Worm (Caenorhabditis elegans) whole organism, L4 larva: ENCODE measurements around the gene thn-1.
A peak's percentile ranks its signal among the peaks of the same experiment; 100 is the strongest.

Experiments
- D1046.2 ChIP-seq: fragments of 200-800 bp; sonication (Bioruptor generic); IDR thresholded peaks from 2 replicates; pipeline ENCODE4 v1.3.6; 2022; ENCODE audit warnings: missing genetic modification characterization, missing compliant biosample characterization
- F37D6.2 ChIP-seq: sonication (generic microtip); optimal IDR thresholded peaks from 2 replicates; lab custom pipeline; 2016; ENCODE audit warnings: mild to moderate bottlenecking, missing genetic modification characterization, missing compliant biosample characterization
- F49E8.2 ChIP-seq: sonication (generic microtip); optimal IDR thresholded peaks from 2 replicates; lab custom pipeline; 2016; ENCODE audit warnings: missing compliant biosample characterization, mild to moderate bottlenecking, missing genetic modification characterization, borderline replicate concordance
- Y5F2A.4 ChIP-seq: fragments of 200-800 bp; sonication (Bioruptor generic); optimal IDR thresholded peaks from 2 replicates; lab custom pipeline; 2018; ENCODE audit warnings: mild to moderate bottlenecking, missing genetic modification characterization, missing compliant biosample characterization
- Y75B8A.6 ChIP-seq: fragments of 200-800 bp; sonication (Bioruptor generic); IDR thresholded peaks from 2 replicates; pipeline ENCODE4 v1.3.6; 2022; ENCODE audit warnings: missing genetic modification reagents, missing genetic modification characterization, missing compliant biosample characterization
- ZK337.2 ChIP-seq: fragments of 200-800 bp; sonication (Bioruptor generic); IDR thresholded peaks from 2 replicates; pipeline ENCODE4 v1.3.6; 2022; ENCODE audit warnings: missing genetic modification reagents, missing genetic modification characterization, missing compliant biosample characterization
- aha-1 ChIP-seq: fragments of 150-350 bp; peaks from one replicate; lab custom pipeline; 2014; ENCODE audit warnings: missing biosample characterization, missing genetic modification characterization
- arid-1 ChIP-seq: fragments of 200-800 bp; sonication (Bioruptor generic); conservative IDR thresholded peaks from 2 replicates; pipeline ENCODE4 v1.3.6; 2022; ENCODE audit warnings: missing genetic modification reagents, missing genetic modification characterization, missing compliant biosample characterization
- attf-4 ChIP-seq: sonication (generic microtip); optimal IDR thresholded peaks from 3 replicates; lab custom pipeline; 2017; ENCODE audit warnings: missing biosample characterization, missing genetic modification characterization
- ceh-28 ChIP-seq: fragments of 150-350 bp; optimal IDR thresholded peaks from 2 replicates; lab custom pipeline; 2014; ENCODE audit warnings: missing biosample characterization, missing genetic modification reagents, missing genetic modification characterization
- ceh-62 ChIP-seq: sonication (generic microtip); optimal IDR thresholded peaks from 2 replicates; lab custom pipeline; 2017; ENCODE audit warnings: missing biosample characterization, missing genetic modification characterization
- cey-2 ChIP-seq: sonication (generic microtip); optimal IDR thresholded peaks from 3 replicates; lab custom pipeline; 2017; ENCODE audit warnings: missing genetic modification characterization, mild to moderate bottlenecking, missing compliant biosample characterization, antibody characterized with exemption, borderline replicate concordance; ENCODE audit not compliant: insufficient read depth
- ctbp-1 ChIP-seq: fragments of 200-800 bp; sonication (Bioruptor generic); IDR thresholded peaks from 2 replicates; pipeline ENCODE4 v1.3.6; 2022; ENCODE audit warnings: missing genetic modification reagents, missing genetic modification characterization, missing compliant biosample characterization
- daf-12 ChIP-seq: fragments of 150-350 bp; optimal IDR thresholded peaks from 2 replicates; lab custom pipeline; 2014; ENCODE audit warnings: missing biosample characterization, missing genetic modification reagents, missing genetic modification characterization
- daf-16 ChIP-seq, 3 experiments: sonication (generic microtip); optimal IDR thresholded peaks; 2 replicates each; lab custom pipeline; 2016 to 2017; ENCODE audit warnings: missing genetic modification characterization in 3 of 3, missing genetic modification reagents in 3 of 3, mild to moderate bottlenecking in 2 of 3, missing compliant biosample characterization in 2 of 3, missing biosample characterization in 1 of 3, moderate library complexity in 1 of 3
- dmd-8 ChIP-seq: fragments of 200-800 bp; sonication (Bioruptor generic); IDR thresholded peaks from 2 replicates; pipeline ENCODE4 v1.3.6; 2022; ENCODE audit warnings: missing genetic modification characterization, missing compliant biosample characterization
- duxl-1 ChIP-seq: sonication (generic microtip); optimal IDR thresholded peaks from 2 replicates; lab custom pipeline; 2016; ENCODE audit warnings: mild to moderate bottlenecking, missing genetic modification characterization, moderate library complexity, missing compliant biosample characterization; ENCODE audit not compliant: poor library complexity
- dve-1 ChIP-seq: sonication (generic microtip); optimal IDR thresholded peaks from 2 replicates; lab custom pipeline; 2017; ENCODE audit warnings: antibody characterized with exemption, mild to moderate bottlenecking, missing genetic modification characterization, missing compliant biosample characterization; ENCODE audit not compliant: insufficient read depth
- egl-43 ChIP-seq: fragments of 200-800 bp; sonication (Bioruptor generic); IDR thresholded peaks from 2 replicates; pipeline ENCODE4 v1.3.6; 2022; ENCODE audit warnings: missing genetic modification reagents, missing genetic modification characterization, missing compliant biosample characterization
- fkh-10 ChIP-seq: fragments of 150-350 bp; optimal IDR thresholded peaks from 2 replicates; lab custom pipeline; 2014; ENCODE audit warnings: missing biosample characterization, missing genetic modification reagents, missing genetic modification characterization
- fos-1 ChIP-seq: fragments of 150-350 bp; optimal IDR thresholded peaks from 2 replicates; lab custom pipeline; 2014; ENCODE audit warnings: missing biosample characterization, missing genetic modification characterization
- hif-1 ChIP-seq, 2 experiments: sonication (generic microtip); optimal IDR thresholded peaks; 2 replicates each; lab custom pipeline; 2016 to 2017; ENCODE audit warnings: missing compliant biosample characterization in 2 of 2, missing genetic modification characterization in 2 of 2, missing genetic modification reagents in 2 of 2, missing genotype in 2 of 2, mild to moderate bottlenecking in 1 of 2
- hmg-1.1 ChIP-seq: fragments of 200-800 bp; sonication (Bioruptor generic); IDR thresholded peaks from 2 replicates; pipeline ENCODE4 v1.3.6; 2022; ENCODE audit warnings: missing genetic modification reagents, missing genetic modification characterization, missing compliant biosample characterization
- jun-1 ChIP-seq: fragments of 150-350 bp; optimal IDR thresholded peaks from 2 replicates; lab custom pipeline; 2014; ENCODE audit warnings: missing biosample characterization, missing genetic modification reagents, missing genetic modification characterization
- lin-15B ChIP-seq: fragments of 150-350 bp; sonication (generic microtip); optimal IDR thresholded peaks from 3 replicates; lab custom pipeline; 2014; ENCODE audit warnings: missing biosample characterization, missing genetic modification characterization
- lin-29 ChIP-seq: fragments of 200-800 bp; sonication (Bioruptor generic); IDR thresholded peaks from 2 replicates; pipeline ENCODE4 v1.3.6; 2022; ENCODE audit warnings: missing genetic modification reagents, missing genetic modification characterization, missing compliant biosample characterization
- lin-38 ChIP-seq: fragments of 200-800 bp; sonication (Bioruptor generic); IDR thresholded peaks from 2 replicates; pipeline ENCODE4 v1.3.6; 2022; ENCODE audit warnings: missing genetic modification reagents, missing genetic modification characterization, missing compliant biosample characterization
- lin-39 ChIP-seq: fragments of 150-350 bp; optimal IDR thresholded peaks from 2 replicates; lab custom pipeline; 2014; ENCODE audit warnings: missing biosample characterization, missing genetic modification reagents, missing genetic modification characterization
- lir-3 ChIP-seq: sonication (generic microtip); optimal IDR thresholded peaks from 2 replicates; lab custom pipeline; 2016; ENCODE audit warnings: mild to moderate bottlenecking, missing genetic modification characterization, missing compliant biosample characterization
- lsy-2 ChIP-seq, 2 experiments: fragments of 150-350 bp in 1 of 2; sonication (generic microtip) in 1 of 2; optimal IDR thresholded peaks; 2 replicates each; lab custom pipeline; 2014 to 2017; ENCODE audit warnings: missing biosample characterization in 2 of 2, missing genetic modification characterization in 2 of 2
- madf-9 ChIP-seq: fragments of 200-800 bp; sonication (Bioruptor generic); conservative IDR thresholded peaks from 2 replicates; pipeline ENCODE4 v1.3.6; 2022; ENCODE audit warnings: missing genetic modification reagents, missing genetic modification characterization, missing compliant biosample characterization
- mdt-29 ChIP-seq: fragments of 200-800 bp; sonication (Bioruptor generic); IDR thresholded peaks from 2 replicates; pipeline ENCODE4 v1.3.6; 2022; ENCODE audit warnings: missing genetic modification reagents, missing genetic modification characterization, missing compliant biosample characterization
- mes-2 ChIP-seq: sonication (generic microtip); optimal IDR thresholded peaks from 2 replicates; lab custom pipeline; 2016; ENCODE audit warnings: missing genotype, mild to moderate bottlenecking, missing genetic modification characterization, missing compliant biosample characterization; ENCODE audit not compliant: poor library complexity, severe bottlenecking
- mxl-2 ChIP-seq: fragments of 200-800 bp; sonication (Bioruptor generic); conservative IDR thresholded peaks from 2 replicates; pipeline ENCODE4 v1.3.6; 2022; ENCODE audit warnings: missing genetic modification reagents, missing genetic modification characterization, missing compliant biosample characterization
- mxl-3 ChIP-seq: fragments of 200-800 bp; sonication (Bioruptor generic); optimal IDR thresholded peaks from 2 replicates; lab custom pipeline; 2018; ENCODE audit warnings: mild to moderate bottlenecking, missing genetic modification characterization, missing compliant biosample characterization
- nhr-10 ChIP-seq: fragments of 150-350 bp; optimal IDR thresholded peaks from 2 replicates; lab custom pipeline; 2014; ENCODE audit warnings: missing biosample characterization, missing genetic modification characterization
- nhr-25 ChIP-seq: sonication (generic microtip); optimal IDR thresholded peaks from 2 replicates; lab custom pipeline; 2017; ENCODE audit warnings: missing genetic modification characterization, mild to moderate bottlenecking, missing compliant biosample characterization, antibody characterized with exemption, moderate library complexity, borderline replicate concordance; ENCODE audit not compliant: insufficient read depth
- nhr-41 ChIP-seq: fragments of 200-800 bp; sonication (Bioruptor generic); IDR thresholded peaks from 2 replicates; pipeline ENCODE4 v1.3.6; 2022; ENCODE audit warnings: missing genetic modification reagents, missing genetic modification characterization, missing compliant biosample characterization
- nhr-6 ChIP-seq: fragments of 150-350 bp; optimal IDR thresholded peaks from 2 replicates; lab custom pipeline; 2014; ENCODE audit warnings: missing biosample characterization, missing genetic modification characterization
- nhr-77 ChIP-seq: fragments of 150-350 bp; optimal IDR thresholded peaks from 2 replicates; lab custom pipeline; 2014; ENCODE audit warnings: missing biosample characterization, missing genetic modification characterization
- php-3 ChIP-seq: fragments of 200-800 bp; sonication (Bioruptor generic); IDR thresholded peaks from 2 replicates; pipeline ENCODE4 v1.3.6; 2022; ENCODE audit warnings: missing genetic modification reagents, missing genetic modification characterization, missing compliant biosample characterization
- skn-1 ChIP-seq: fragments of 150-350 bp; optimal IDR thresholded peaks from 2 replicates; lab custom pipeline; 2014; ENCODE audit warnings: missing biosample characterization, missing genetic modification characterization
- snpc-1.2 ChIP-seq: fragments of 200-800 bp; sonication (Bioruptor generic); IDR thresholded peaks from 2 replicates; pipeline ENCODE4 v1.3.6; 2022; ENCODE audit warnings: missing genetic modification reagents, missing genetic modification characterization, missing compliant biosample characterization
- snpc-4 ChIP-seq: fragments of 150-350 bp; optimal IDR thresholded peaks from 2 replicates; lab custom pipeline; 2014; ENCODE audit warnings: missing biosample characterization, missing genetic modification characterization
- spr-1 ChIP-seq: sonication (generic microtip); optimal IDR thresholded peaks from 2 replicates; lab custom pipeline; 2016; ENCODE audit warnings: mild to moderate bottlenecking, missing genetic modification characterization, missing compliant biosample characterization
- spr-3 ChIP-seq: fragments of 200-800 bp; sonication (Bioruptor generic); optimal IDR thresholded peaks from 2 replicates; lab custom pipeline; 2018; ENCODE audit warnings: mild to moderate bottlenecking, missing genetic modification characterization, missing compliant biosample characterization
- tra-1 ChIP-seq: fragments of 200-800 bp; sonication (Bioruptor generic); IDR thresholded peaks from 2 replicates; pipeline ENCODE4 v1.3.6; 2022; ENCODE audit warnings: missing genetic modification reagents, missing genetic modification characterization, missing compliant biosample characterization
- unc-39 ChIP-seq: sonication (generic microtip); optimal IDR thresholded peaks from 2 replicates; lab custom pipeline; 2017; ENCODE audit warnings: missing biosample characterization, missing genetic modification characterization
- zag-1 ChIP-seq: fragments of 150-350 bp; optimal IDR thresholded peaks from 2 replicates; lab custom pipeline; 2014; ENCODE audit warnings: missing biosample characterization, missing genetic modification characterization
- zip-11 ChIP-seq: fragments of 200-800 bp; sonication (Bioruptor generic); IDR thresholded peaks from 2 replicates; pipeline ENCODE4 v1.3.6; 2022; ENCODE audit warnings: missing genetic modification characterization, missing compliant biosample characterization
- ztf-7 ChIP-seq: fragments of 150-350 bp; optimal IDR thresholded peaks from 2 replicates; lab custom pipeline; 2014; ENCODE audit warnings: missing biosample characterization, missing genetic modification characterization

Gene thn-1

ce11 chrIV:12404137-12404536 lies 24.3 kb downstream of the thn-1 start, which contains the start of gene gex-3 (continued):
- TF ChIP-seq snpc-1.2 (GFP tag; lab: Robert Waterston, UW) (peak; percentile 77), cey-2 (no peak), F49E8.2 (peak; percentile 31), spr-3 (no peak), zip-11 (GFP tag; lab: Robert Waterston, UW) (no peak), nhr-6 (peak; percentile 86), mdt-29 (GFP tag; lab: Robert Waterston, UW) (no peak), spr-1 (tag; lab: Kevin White, UChicago) (no peak), nhr-77 (tag; lab: Kevin White, UChicago) (peak; percentile 59), Y5F2A.4 (no peak), fkh-10 (peak; percentile 85), jun-1 (tag; lab: Kevin White, UChicago) (no peak), madf-9 (GFP tag; lab: Robert Waterston, UW) (no peak), ztf-7 (tag; lab: Kevin White, UChicago) (no peak), nhr-10 (tag; lab: Kevin White, UChicago) (no peak), lsy-2 (tag; optimal IDR thresholded peaks at IDR 0.05; lab: Kevin White, UChicago) (peak; percentile 61 to 95), attf-4 (no peak), zag-1 (no peak), arid-1 (GFP tag; lab: Robert Waterston, UW) (no peak), duxl-1 (tag; lab: Kevin White, UChicago) (no peak), tra-1 (GFP tag; lab: Robert Waterston, UW) (no peak), daf-16 (GFP tag; optimal IDR thresholded peaks at IDR 0.05; lab: Kevin White, UChicago) (no peak), daf-16 (tag; optimal IDR thresholded peaks at IDR 0.05; lab: Kevin White, UChicago) (peak; percentile 51), nhr-25 (tag; lab: Kevin White, UChicago) (peak; percentile 25), mes-2 (tag; lab: Kevin White, UChicago) (peak; percentile 92), hmg-1.1 (peak; percentile 65), ceh-62 (tag; lab: Kevin White, UChicago) (no peak), lin-15B (tag; lab: Kevin White, UChicago) (peak; percentile 61), snpc-4 (tag; lab: Kevin White, UChicago) (no peak), unc-39 (no peak), aha-1 (tag; lab: Kevin White, UChicago) (peak; percentile 98), mxl-3 (GFP tag; lab: Kevin White, UChicago) (peak; percentile 28), ZK337.2 (GFP tag; lab: Robert Waterston, UW) (no peak), fos-1 (tag; lab: Kevin White, UChicago) (no peak), skn-1 (tag; lab: Kevin White, UChicago) (no peak), ceh-28 (no peak), D1046.2 (GFP tag; lab: Robert Waterston, UW) (no peak), dmd-8 (GFP tag; lab: Robert Waterston, UW) (no peak), php-3 (GFP tag; lab: Robert Waterston, UW) (no peak), hif-1 (tag; optimal IDR thresholded peaks at IDR 0.05; lab: Kevin White, UChicago) (peak in 1 of 2 experiments; percentile 49), egl-43 (GFP tag; lab: Robert Waterston, UW) (no peak), dve-1 (peak; percentile 65), nhr-41 (no peak), daf-12 (tag; lab: Kevin White, UChicago) (no peak), mxl-2 (GFP tag; lab: Robert Waterston, UW) (no peak), F37D6.2 (tag; lab: Kevin White, UChicago) (no peak), lir-3 (tag; lab: Kevin White, UChicago) (no peak), Y75B8A.6 (GFP tag; lab: Robert Waterston, UW) (no peak), lin-38 (GFP tag; lab: Robert Waterston, UW) (peak; percentile 97), ctbp-1 (no peak), lin-39 (tag; lab: Kevin White, UChicago) (no peak), lin-29 (GFP tag; lab: Robert Waterston, UW) (no peak)
